Worm (Caenorhabditis elegans): Measurements from ENCODE around the gene ets-6.

DNA sequence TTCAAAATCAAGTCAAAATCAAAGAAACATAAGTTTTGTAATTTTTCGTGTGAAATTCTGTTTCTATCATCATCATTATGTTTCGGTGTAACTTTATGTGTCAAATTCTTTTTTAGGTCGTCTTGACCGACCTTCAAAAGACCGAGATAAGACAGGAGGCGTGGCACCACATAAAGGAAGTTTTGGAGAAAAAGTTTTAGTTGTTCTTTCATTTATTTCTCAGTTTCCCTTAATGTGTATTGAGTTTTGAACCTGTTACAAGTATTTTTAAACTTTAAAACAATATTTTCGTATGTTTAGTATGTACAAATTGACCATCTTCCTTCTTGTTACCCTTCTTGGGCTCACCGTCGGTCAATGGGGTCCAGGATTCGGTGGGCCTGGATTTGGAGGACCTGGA is 44.3 kb upstream of the ets-6 start, which contains the start of gene grsp-4:
- no peak for TF ChIP-seq ama-1 (optimal IDR thresholded peaks at IDR 0.05)
- TF ChIP-seq hmbx-1 (tag; optimal IDR thresholded peaks at IDR 0.05), result no peak
- no peak for TF ChIP-seq ets-7 (tag; optimal IDR thresholded peaks at IDR 0.05)
- no peak for TF ChIP-seq ceh-36 (tag; optimal IDR thresholded peaks at IDR 0.05)
- TF ChIP-seq B0310.2 (tag; optimal IDR thresholded peaks at IDR 0.05), result no peak
- TF ChIP-seq tra-4 (tag; optimal IDR thresholded peaks at IDR 0.05), result no peak
- no peak for TF ChIP-seq tbx-37 (GFP tag; conservative IDR thresholded peaks at IDR 0.05)
- TF ChIP-seq flt-1 (GFP tag; IDR thresholded peaks at IDR 0.05), result no peak
- TF ChIP-seq hmg-4 (GFP tag; optimal IDR thresholded peaks at IDR 0.05), result no peak
- no peak for TF ChIP-seq aly-1 (tag; optimal IDR thresholded peaks at IDR 0.05)
- no peak for TF ChIP-seq ceh-13 (GFP tag; optimal IDR thresholded peaks at IDR 0.05)
- no peak for TF ChIP-seq scrt-1 (GFP tag; IDR thresholded peaks at IDR 0.05)
- TF ChIP-seq pes-1 (GFP tag; IDR thresholded peaks at IDR 0.05), result no peak
- TF ChIP-seq tbx-11 (GFP tag; IDR thresholded peaks at IDR 0.05), result no peak
